Fruit fly (Drosophila melanogaster) whole organism, embryonic: ENCODE results near the gene Nagk.

Experiments used
- CG17829 ChIP-seq: fragments of 200-800 bp; optimal IDR thresholded peaks from 2 replicates; lab custom pipeline; 2019; ENCODE audit warnings: missing biosample characterization, mild to moderate bottlenecking, missing genetic modification characterization, moderate library complexity
- CG2712 ChIP-seq: fragments of 200-800 bp; optimal IDR thresholded peaks from 3 replicates; lab custom pipeline; 2019; ENCODE audit warnings: missing biosample characterization, mild to moderate bottlenecking, missing genetic modification characterization, moderate library complexity
- H2.0 ChIP-seq: fragments of 200-800 bp; sonication (Bioruptor generic); IDR thresholded peaks from 2 replicates; pipeline ENCODE4 v1.3.6; 2022; ENCODE audit warnings: missing biosample characterization, missing genetic modification characterization
- ase ChIP-seq: fragments of 200-800 bp; sonication (Bioruptor generic); IDR thresholded peaks from 3 replicates; pipeline ENCODE4 v1.3.6; 2022; ENCODE audit warnings: missing biosample characterization, missing genetic modification characterization
- pros ChIP-seq: fragments of 200-800 bp; sonication (Bioruptor generic); optimal IDR thresholded peaks from 3 replicates; lab custom pipeline; 2019; ENCODE audit warnings: missing biosample characterization, mild to moderate bottlenecking, missing genetic modification characterization, moderate library complexity

DNA sequence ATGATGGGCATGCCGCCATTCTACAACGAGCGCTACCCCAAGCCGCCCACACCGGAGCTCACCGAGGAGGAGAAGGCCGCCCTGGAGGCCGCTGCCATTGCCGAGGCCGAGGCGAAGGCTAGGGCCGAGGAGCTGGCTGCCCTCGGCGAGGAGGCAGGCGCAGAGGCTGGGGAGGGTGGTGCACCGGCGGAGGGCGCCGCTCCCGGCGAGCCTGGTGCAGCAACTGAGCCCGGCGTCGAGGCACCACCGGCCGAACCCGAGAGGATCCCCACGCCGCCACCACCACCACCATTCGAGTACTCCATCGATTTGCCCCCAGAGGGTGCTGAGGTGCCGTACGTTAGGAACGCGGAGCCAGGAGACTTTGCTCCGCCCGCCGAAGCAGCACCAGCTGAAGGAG lies 37.8 kb downstream of the Nagk start:
- TF ChIP-seq pros (GFP tag; lab: Kevin White, UChicago) = no peak
- TF ChIP-seq CG2712 = no peak
- TF ChIP-seq ase (GFP tag; lab: Robert Waterston, UW) = no peak
- no peak for TF ChIP-seq CG17829 (tag; lab: Kevin White, UChicago)
- TF ChIP-seq H2.0 (GFP tag; lab: Robert Waterston, UW) = no peak
